Fruit fly (Drosophila melanogaster) Kc167 (cell line): ENCODE measurements around the gene Ripalpha.

Experiments
- Myc ChIP-seq: fragments of >200 bp; optimal IDR thresholded peaks from 2 replicates; lab custom pipeline; 2017; ENCODE audit warnings: missing external identifiers
- Sin3A ChIP-seq: fragments of >200 bp; optimal IDR thresholded peaks from 2 replicates; lab custom pipeline; 2018; ENCODE audit warnings: missing external identifiers
- h ChIP-seq: fragments of >200 bp; optimal IDR thresholded peaks from 3 replicates; lab custom pipeline; 2018; ENCODE audit warnings: missing external identifiers
- insv ChIP-seq: fragments of >200 bp; optimal IDR thresholded peaks from 3 replicates; lab custom pipeline; 2018; ENCODE audit warnings: missing external identifiers
- psq ChIP-seq: fragments of >200 bp; optimal IDR thresholded peaks from 2 replicates; lab custom pipeline; 2017; ENCODE audit warnings: missing external identifiers

DNA sequence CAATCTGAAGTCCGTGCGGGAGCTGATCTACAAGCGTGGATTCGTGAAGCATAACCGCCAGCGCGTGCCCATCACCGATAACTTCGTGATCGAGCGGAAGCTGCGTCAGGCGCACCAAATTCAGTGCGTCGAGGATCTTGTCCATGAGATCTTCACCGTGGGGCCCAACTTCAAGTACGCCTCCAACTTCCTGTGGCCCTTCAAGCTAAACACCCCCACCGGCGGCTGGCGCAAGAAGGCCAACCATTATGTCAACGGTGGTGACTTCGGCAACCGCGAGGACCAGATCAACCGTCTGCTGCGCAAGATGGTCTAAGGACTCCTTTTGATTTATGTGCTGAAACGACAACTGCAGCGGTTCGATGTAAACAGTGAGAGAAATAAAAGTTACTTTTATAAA, 969 bp upstream of the Ripalpha start:
- TF ChIP-seq psq (lab: Kevin White, UChicago) = no peak
- TF ChIP-seq insv = no peak
- no peak for TF ChIP-seq Myc (lab: Kevin White, UChicago)
- no peak for TF ChIP-seq h (lab: Kevin White, UChicago)
- TF ChIP-seq Sin3A (lab: Kevin White, UChicago) = no peak
